Fruit fly (Drosophila melanogaster): ENCODE results near the gene CG13841.

CG13841 gene

DNA sequence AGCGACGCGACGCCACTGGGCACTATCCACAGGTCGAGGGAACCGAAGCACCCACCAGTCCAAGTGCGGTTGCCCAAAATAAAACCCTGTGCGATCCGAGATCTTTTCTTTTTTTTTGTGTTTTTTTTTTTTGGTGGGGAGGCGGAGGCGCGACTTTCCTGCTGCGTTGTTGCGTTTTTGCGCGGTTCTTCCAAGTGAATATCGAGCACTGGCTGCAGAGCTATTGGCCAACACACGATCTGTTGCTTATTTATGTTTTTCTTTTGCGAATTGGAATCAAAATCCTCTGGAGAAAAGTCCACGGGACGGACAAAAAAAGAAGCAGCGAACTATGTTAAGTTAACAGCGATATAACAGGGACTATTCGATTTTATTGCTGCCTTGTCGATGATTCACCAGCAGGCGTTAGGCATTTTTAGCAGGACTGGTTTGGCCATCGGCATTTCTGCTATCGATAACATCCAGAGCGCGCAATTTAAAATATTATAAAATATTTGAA, 46.6 kb downstream of the CG13841 start, which contains the start of gene wge (continued):
- no peak for TF ChIP-seq org-1 (GFP tag; optimal IDR thresholded peaks at IDR 0.05)
- TF ChIP-seq CG18011 (GFP tag; optimal IDR thresholded peaks at IDR 0.05), result no peak
- peak; percentile 40; the same call in 1 of the 2 replicates for TF ChIP-seq Drgx (GFP tag; IDR thresholded peaks at IDR 0.05)
- peak; percentile 94 for TF ChIP-seq Dp (GFP tag; optimal IDR thresholded peaks at IDR 0.05)
- no peak for TF ChIP-seq CG10959 (GFP tag; IDR thresholded peaks at IDR 0.05)
- TF ChIP-seq Six4 (GFP tag; optimal IDR thresholded peaks at IDR 0.05), result no peak
- TF ChIP-seq CG7745 (tag; optimal IDR thresholded peaks at IDR 0.05), result no peak
- peak; percentile 76 for TF ChIP-seq Bgb (GFP tag; IDR thresholded peaks at IDR 0.05; ENCODE audit: partially characterized antibody)
- no peak for TF ChIP-seq Poxn (GFP tag; IDR thresholded peaks at IDR 0.05)
- TF ChIP-seq CG6689 (GFP tag; IDR thresholded peaks at IDR 0.05), result no peak
- TF ChIP-seq PHDP (tag; optimal IDR thresholded peaks at IDR 0.05), result no peak
- TF ChIP-seq CG11456 (GFP tag; IDR thresholded peaks at IDR 0.05), result no peak
- peak; percentile 88 for TF ChIP-seq CG4617 (GFP tag; optimal IDR thresholded peaks at IDR 0.05; ENCODE audit: borderline replicate concordance)
- no peak for TF ChIP-seq CG12104 (GFP tag; optimal IDR thresholded peaks at IDR 0.05)
- TF ChIP-seq CG16779 (GFP tag; IDR thresholded peaks at IDR 0.05), result no peak
- peak; percentile 68 for TF ChIP-seq BEAF-32 (GFP tag; optimal IDR thresholded peaks at IDR 0.05)
- TF ChIP-seq amos (GFP tag; IDR thresholded peaks at IDR 0.05; ENCODE audit: partially characterized antibody), result peak; percentile 65
- TF ChIP-seq CG11560 (tag; IDR thresholded peaks at IDR 0.05), result peak; percentile 96
- peak; percentile 67; the same call in 2 of the 3 replicates for TF ChIP-seq hb (GFP tag; IDR thresholded peaks at IDR 0.05; ENCODE audit: partially characterized antibody)
- TF ChIP-seq CG34376 (GFP tag; optimal IDR thresholded peaks at IDR 0.05), result no peak
- peak; percentile 63; the same call in 2 of the 3 replicates for TF ChIP-seq HLH4C (GFP tag; IDR thresholded peaks at IDR 0.05; ENCODE audit: partially characterized antibody)
- peak; percentile 55; the same call in 1 of the 3 replicates for TF ChIP-seq CG7963 (GFP tag; IDR thresholded peaks at IDR 0.05; ENCODE audit: partially characterized antibody)
- peak; percentile 5 for TF ChIP-seq sug (tag; optimal IDR thresholded peaks at IDR 0.05)
- no peak for TF ChIP-seq kah (GFP tag; optimal IDR thresholded peaks at IDR 0.05)
- no peak for TF ChIP-seq CkIIα-i1 (GFP tag; IDR thresholded peaks at IDR 0.05)

- TF ChIP-seq scrt (GFP tag; optimal IDR thresholded peaks at IDR 0.05), result no peak
- TF ChIP-seq Ssrp (tag; optimal IDR thresholded peaks at IDR 0.05), result peak; percentile 31
- no peak for TF ChIP-seq CG31224 (GFP tag; IDR thresholded peaks at IDR 0.05)
- no peak; the same call in 1 of the 2 replicates for TF ChIP-seq CG17328 (GFP tag; IDR thresholded peaks at IDR 0.05)
- no peak for TF ChIP-seq Hmr (GFP tag; optimal IDR thresholded peaks at IDR 0.05)
- no peak for TF ChIP-seq insv (GFP tag; optimal IDR thresholded peaks at IDR 0.05)
- TF ChIP-seq CG7357 (GFP tag; IDR thresholded peaks at IDR 0.05), result no peak
- no peak for TF ChIP-seq CG1602 (GFP tag; optimal IDR thresholded peaks at IDR 0.05)
- peak; percentile 9 for TF ChIP-seq Side (GFP tag; optimal IDR thresholded peaks at IDR 0.05)
- TF ChIP-seq CG3838 (GFP tag; optimal IDR thresholded peaks at IDR 0.05), result no peak
- TF ChIP-seq CG4707 (GFP tag; optimal IDR thresholded peaks at IDR 0.05), result no peak
- peak; percentile 44 for TF ChIP-seq Oli (tag; optimal IDR thresholded peaks at IDR 0.05)
- no peak for TF ChIP-seq hkb (optimal IDR thresholded peaks at IDR 0.05)
- 0 out of 2 replicates have a peak, but pooled peaks have one; percentile 15 for TF ChIP-seq hkb (GFP tag; IDR thresholded peaks at IDR 0.05)
- TF ChIP-seq CG14710 (tag; optimal IDR thresholded peaks at IDR 0.05), result peak; percentile 55
- no peak for TF ChIP-seq CG4820 (GFP tag; optimal IDR thresholded peaks at IDR 0.05)
- TF ChIP-seq fd64A (GFP tag; optimal IDR thresholded peaks at IDR 0.05), result no peak
- TF ChIP-seq Hr78 (GFP tag; optimal IDR thresholded peaks at IDR 0.05), result no peak
- no peak for TF ChIP-seq Dp (GFP tag; optimal IDR thresholded peaks at IDR 0.05)
- peak; percentile 72 for TF ChIP-seq zf30C (GFP tag; optimal IDR thresholded peaks at IDR 0.05)
- no peak for TF ChIP-seq NC2α (GFP tag; optimal IDR thresholded peaks at IDR 0.05)
- no peak for TF ChIP-seq psq (GFP tag; optimal IDR thresholded peaks at IDR 0.05)
- peak; percentile 23 for TF ChIP-seq CG9817 (tag; optimal IDR thresholded peaks at IDR 0.05)
- TF ChIP-seq yki (optimal IDR thresholded peaks at IDR 0.05), result no peak
- TF ChIP-seq CHES-1-like (GFP tag; optimal IDR thresholded peaks at IDR 0.05), result no peak
- peak; percentile 60 for TF ChIP-seq CG2678 (tag; optimal IDR thresholded peaks at IDR 0.05)
- TF ChIP-seq kni (GFP tag; optimal IDR thresholded peaks at IDR 0.05), result no peak
Observed at dm6 chr3R:22719607-22719949, 47.9 kb downstream of the CG13841 start.
